Worm (Caenorhabditis elegans) whole organism, L3 larva: ENCODE results near the gene srj-45.

ENCODE experiments used
- R02D3.7 ChIP-seq: fragments of 150-350 bp; optimal IDR thresholded peaks from 2 replicates; lab custom pipeline; 2014; ENCODE audit warnings: missing biosample characterization, missing genetic modification characterization
- ama-1 ChIP-seq: fragments of 150-350 bp; optimal IDR thresholded peaks from 2 replicates; lab custom pipeline; 2018
- ceh-16 ChIP-seq: sonication (generic microtip); optimal IDR thresholded peaks from 2 replicates; lab custom pipeline; 2017; ENCODE audit warnings: missing biosample characterization, missing genetic modification characterization
- ceh-28 ChIP-seq: fragments of 150-350 bp; optimal IDR thresholded peaks from 2 replicates; lab custom pipeline; 2014; ENCODE audit warnings: missing biosample characterization, missing genetic modification reagents, missing genetic modification characterization
- ceh-82 ChIP-seq: fragments of 150-350 bp; optimal IDR thresholded peaks from 2 replicates; lab custom pipeline; 2014; ENCODE audit warnings: missing biosample characterization, missing genetic modification characterization
- ceh-9 ChIP-seq: sonication (generic microtip); optimal IDR thresholded peaks from 2 replicates; lab custom pipeline; 2018; ENCODE audit warnings: missing biosample characterization, missing genetic modification characterization
- daf-12 ChIP-seq: fragments of 150-350 bp; optimal IDR thresholded peaks from 2 replicates; lab custom pipeline; 2014; ENCODE audit warnings: missing biosample characterization, missing genetic modification reagents, missing genetic modification characterization
- egl-5 ChIP-seq: fragments of 150-350 bp; optimal IDR thresholded peaks from 2 replicates; lab custom pipeline; 2017; ENCODE audit warnings: missing biosample characterization, missing genetic modification reagents, missing genetic modification characterization, inconsistent platforms
- elt-1 ChIP-seq: fragments of 150-350 bp; optimal IDR thresholded peaks from 2 replicates; lab custom pipeline; 2014; ENCODE audit warnings: missing biosample characterization, missing genetic modification characterization
- elt-2 ChIP-seq: sonication (generic microtip); optimal IDR thresholded peaks from 2 replicates; lab custom pipeline; 2016; ENCODE audit warnings: missing genetic modification reagents, mild to moderate bottlenecking, missing genetic modification characterization, missing compliant biosample characterization
- eor-1 ChIP-seq, 2 experiments: fragments of 150-350 bp; optimal IDR thresholded peaks; 2 replicates each; lab custom pipeline; 2014 to 2018; ENCODE audit warnings: missing biosample characterization in 2 of 2, missing genetic modification characterization in 2 of 2
- fkh-2 ChIP-seq: fragments of 150-350 bp; optimal IDR thresholded peaks from 2 replicates; lab custom pipeline; 2014; ENCODE audit warnings: missing biosample characterization, missing genetic modification reagents, missing genetic modification characterization
- fos-1 ChIP-seq: fragments of 150-350 bp; optimal IDR thresholded peaks from 2 replicates; lab custom pipeline; 2014; ENCODE audit warnings: missing biosample characterization, missing genetic modification characterization
- jun-1 ChIP-seq: fragments of 150-350 bp; optimal IDR thresholded peaks from 2 replicates; lab custom pipeline; 2014; ENCODE audit warnings: missing biosample characterization, missing genetic modification reagents, missing genetic modification characterization
- lin-15B ChIP-seq: fragments of 150-350 bp; optimal IDR thresholded peaks from 2 replicates; lab custom pipeline; 2014; ENCODE audit warnings: missing biosample characterization, missing genetic modification characterization
- lin-39 ChIP-seq: fragments of 150-350 bp; optimal IDR thresholded peaks from 2 replicates; lab custom pipeline; 2018; ENCODE audit warnings: missing biosample characterization, missing genetic modification reagents, missing genetic modification characterization
- lsy-12 ChIP-seq: sonication (generic microtip); optimal IDR thresholded peaks from 2 replicates; lab custom pipeline; 2016; ENCODE audit warnings: mild to moderate bottlenecking, missing genetic modification characterization, missing compliant biosample characterization
- mdl-1 ChIP-seq: fragments of 150-350 bp; optimal IDR thresholded peaks from 2 replicates; lab custom pipeline; 2014; ENCODE audit warnings: missing biosample characterization, missing genetic modification characterization
- mml-1 ChIP-seq: fragments of 150-350 bp; sonication (generic microtip); optimal IDR thresholded peaks from 3 replicates; lab custom pipeline; 2014; ENCODE audit warnings: missing biosample characterization, missing genetic modification characterization
- nfya-1 ChIP-seq: sonication (generic microtip); optimal IDR thresholded peaks from 2 replicates; lab custom pipeline; 2017; ENCODE audit warnings: missing genetic modification characterization, mild to moderate bottlenecking, missing compliant biosample characterization, antibody characterized with exemption, moderate library complexity; ENCODE audit not compliant: insufficient read depth
- nhr-11 ChIP-seq: fragments of 150-350 bp; optimal IDR thresholded peaks from 2 replicates; lab custom pipeline; 2014; ENCODE audit warnings: missing biosample characterization, missing genetic modification characterization
- nhr-23 ChIP-seq: fragments of 150-350 bp; optimal IDR thresholded peaks from 2 replicates; lab custom pipeline; 2014; ENCODE audit warnings: missing biosample characterization, missing genetic modification reagents, missing genetic modification characterization
- nhr-43 ChIP-seq: sonication (generic microtip); optimal IDR thresholded peaks from 2 replicates; lab custom pipeline; 2016; ENCODE audit warnings: mild to moderate bottlenecking, missing genetic modification characterization, missing compliant biosample characterization; ENCODE audit not compliant: poor library complexity, severe bottlenecking
- nhr-67 ChIP-seq: fragments of 150-350 bp; optimal IDR thresholded peaks from 2 replicates; lab custom pipeline; 2014; ENCODE audit warnings: missing biosample characterization, missing genetic modification characterization
- nhr-77 ChIP-seq: fragments of 150-350 bp; optimal IDR thresholded peaks from 2 replicates; lab custom pipeline; 2014; ENCODE audit warnings: missing biosample characterization, missing genetic modification characterization
- pha-4 ChIP-seq: fragments of 150-350 bp; optimal IDR thresholded peaks from 2 replicates; lab custom pipeline; 2014; ENCODE audit warnings: missing biosample characterization, missing genetic modification reagents, missing genetic modification characterization
- pqm-1 ChIP-seq: fragments of 150-350 bp; optimal IDR thresholded peaks from 2 replicates; lab custom pipeline; 2017; ENCODE audit warnings: missing biosample characterization, missing genetic modification characterization, inconsistent platforms
- sea-2 ChIP-seq: fragments of 150-350 bp; sonication (generic microtip); optimal IDR thresholded peaks from 4 replicates; lab custom pipeline; 2014; ENCODE audit warnings: missing biosample characterization, missing genetic modification reagents, missing genetic modification characterization
- skn-1 ChIP-seq: fragments of 150-350 bp; optimal IDR thresholded peaks from 2 replicates; lab custom pipeline; 2014; ENCODE audit warnings: missing biosample characterization, missing genetic modification characterization
- tbx-2 ChIP-seq: sonication (generic microtip); optimal IDR thresholded peaks from 2 replicates; lab custom pipeline; 2016; ENCODE audit warnings: mild to moderate bottlenecking, missing genetic modification characterization, missing compliant biosample characterization
- unc-39 ChIP-seq: sonication (generic microtip); optimal IDR thresholded peaks from 4 replicates; lab custom pipeline; 2017; ENCODE audit warnings: missing biosample characterization, missing genetic modification characterization
- unc-62 ChIP-seq: fragments of 150-350 bp; sonication (generic microtip); optimal IDR thresholded peaks from 4 replicates; lab custom pipeline; 2014; ENCODE audit warnings: missing biosample characterization, missing genetic modification reagents, missing genetic modification characterization
- ztf-4 ChIP-seq: fragments of 150-350 bp; optimal IDR thresholded peaks from 2 replicates; lab custom pipeline; 2014; ENCODE audit warnings: missing biosample characterization, missing genetic modification characterization

The srj-45 gene

ce11 chrV:2810164-2810563 is 26.2 kb downstream of the srj-45 start, which contains the start of gene F54E2.1:
Gene F54E2.1 (plus strand): TSS chrV:2810398.
- TF ChIP-seq pqm-1 (tag; lab: Kevin White, UChicago) (peak; percentile 94), ama-1 (lab: Kevin White, UChicago) (no peak), elt-2 (peak; percentile 95), ceh-9 (tag; lab: Kevin White, UChicago) (no peak), fos-1 (peak; percentile 64)

DNA sequence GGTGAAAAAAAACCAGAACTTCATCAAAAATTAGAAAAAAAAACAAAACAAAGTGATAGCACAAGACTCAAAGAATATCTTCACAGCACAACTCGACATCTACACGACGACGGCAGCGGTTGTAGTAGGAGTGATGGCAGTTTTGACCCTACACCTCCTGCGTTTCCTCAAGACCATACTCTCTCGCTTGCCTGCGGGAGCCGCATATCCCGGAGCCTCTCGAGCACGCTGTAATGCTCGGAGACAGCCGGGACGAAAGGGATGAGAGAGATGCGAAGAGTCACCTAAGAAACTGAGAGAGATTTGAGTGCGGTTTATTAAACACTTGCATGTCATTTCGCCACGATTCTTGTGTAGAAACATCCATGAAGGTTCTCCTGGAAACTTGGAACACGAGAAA is 27.0 kb downstream of the srj-45 start:
- TF ChIP-seq nhr-43 (tag; lab: Kevin White, UChicago) (no peak), jun-1 (tag; lab: Kevin White, UChicago) (no peak)

- no peak for TF ChIP-seq nhr-23
- TF ChIP-seq pqm-1 (tag; lab: Kevin White, UChicago), result no peak
- no peak for TF ChIP-seq pha-4 (tag; lab: Kevin White, UChicago)
- no peak for TF ChIP-seq skn-1
- no peak for TF ChIP-seq unc-62 (GFP tag; lab: Kevin White, UChicago)
- no peak for TF ChIP-seq nhr-43 (tag; lab: Kevin White, UChicago)
- no peak for TF ChIP-seq lin-15B (tag; lab: Kevin White, UChicago)
- TF ChIP-seq lin-39, result no peak
- TF ChIP-seq ztf-4, result no peak
- TF ChIP-seq nhr-77 (tag; lab: Kevin White, UChicago), result no peak
- TF ChIP-seq ceh-16 (tag; lab: Kevin White, UChicago), result no peak
- TF ChIP-seq fkh-2, result no peak
- TF ChIP-seq elt-2, result no peak
- TF ChIP-seq R02D3.7, result no peak
These were observed 28.6 kb downstream of the srj-45 start, which contains the start of gene ketn-1 for ce11 chrV:2807760-2808159. Gene ketn-1 (minus strand): TSS chrV:2807860.

- TF ChIP-seq elt-2 (no peak), nfya-1 (peak; percentile 54)
These were observed 33.1 kb downstream of the srj-45 start for ce11 chrV:2803258-2803657.

- no peak for TF ChIP-seq jun-1 (tag; lab: Kevin White, UChicago)
- TF ChIP-seq pha-4 (tag; lab: Kevin White, UChicago), result peak; percentile 6
- peak; percentile 78 for TF ChIP-seq egl-5
These were observed 34.4 kb downstream of the srj-45 start for ce11 chrV:2801955-2802354.

- TF ChIP-seq daf-12 (tag; lab: Kevin White, UChicago), result no peak
- TF ChIP-seq lin-15B (tag; lab: Kevin White, UChicago), result no peak
- TF ChIP-seq unc-62 (GFP tag; lab: Kevin White, UChicago), result no peak
- no peak for TF ChIP-seq skn-1
- TF ChIP-seq tbx-2 (tag; lab: Kevin White, UChicago), result no peak
- no peak for TF ChIP-seq nhr-11 (tag; lab: Kevin White, UChicago)
- no peak for TF ChIP-seq mdl-1 (tag; lab: Kevin White, UChicago)
- no peak for TF ChIP-seq fos-1
- no peak for TF ChIP-seq nhr-43 (tag; lab: Kevin White, UChicago)
- no peak for TF ChIP-seq sea-2 (GFP tag; lab: Kevin White, UChicago)
- TF ChIP-seq mml-1, result no peak
- no peak for TF ChIP-seq nhr-23
- no peak for TF ChIP-seq ceh-9 (tag; lab: Kevin White, UChicago)
- TF ChIP-seq ztf-4, result no peak
- TF ChIP-seq ama-1 (lab: Kevin White, UChicago), result no peak
- TF ChIP-seq nhr-67, result no peak
- TF ChIP-seq ceh-28, result no peak
- TF ChIP-seq, all 47 proteins: peak for 0
These were observed 35.7 kb downstream of the srj-45 start for ce11 chrV:2800676-2801075.

DNA sequence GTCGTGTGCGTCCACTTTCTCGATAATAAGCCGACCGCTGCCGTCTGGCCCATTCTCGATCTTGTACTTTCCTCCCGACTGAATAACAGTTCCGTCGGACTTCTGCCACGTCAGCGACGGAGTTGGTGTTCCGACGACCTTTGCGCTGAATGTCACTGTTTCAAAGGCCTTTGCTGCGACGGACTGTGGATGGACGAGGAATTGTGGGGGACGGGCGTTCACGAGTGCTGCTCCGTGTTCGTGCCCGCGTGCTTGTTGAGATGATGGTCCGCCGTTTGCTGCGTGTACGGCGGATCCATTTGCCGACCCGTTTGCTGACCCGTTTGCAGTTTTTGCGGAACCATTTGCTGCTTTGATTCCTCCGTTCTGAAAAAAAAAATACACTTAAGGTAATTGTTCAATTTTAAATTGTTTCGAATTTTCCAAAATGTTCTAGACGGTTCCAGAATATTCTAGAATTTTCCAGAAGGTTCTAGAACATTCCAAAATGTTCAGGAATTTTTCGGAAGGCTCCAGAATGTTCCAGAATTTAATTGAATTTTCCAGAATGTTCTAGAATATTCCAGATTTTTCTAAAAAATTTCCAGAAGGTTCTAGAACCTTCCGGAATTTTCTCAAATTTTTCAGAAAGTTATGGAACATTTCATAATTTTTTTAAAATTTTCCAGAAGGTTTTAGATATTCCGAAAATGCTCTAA is 37.1 kb downstream of the srj-45 start:
- TF ChIP-seq ama-1 (lab: Kevin White, UChicago) (no peak), sea-2 (GFP tag; lab: Kevin White, UChicago) (no peak), ceh-28 (no peak), nhr-23 (no peak), lsy-12 (tag; lab: Kevin White, UChicago) (no peak), mdl-1 (tag; lab: Kevin White, UChicago) (no peak), skn-1 (no peak), jun-1 (tag; lab: Kevin White, UChicago) (no peak), eor-1 (tag; optimal IDR thresholded peaks at IDR 0.05; lab: Kevin White, UChicago) (no peak), egl-5 (no peak), elt-1 (tag; lab: Kevin White, UChicago) (no peak), unc-39 (tag; lab: Kevin White, UChicago) (no peak), ceh-9 (tag; lab: Kevin White, UChicago) (no peak), pha-4 (tag; lab: Kevin White, UChicago) (no peak), ceh-82 (tag; lab: Kevin White, UChicago) (no peak)
